Worm (Caenorhabditis elegans) whole organism, midembryonic: ENCODE results near the gene F02E11.3.

Experiments used
- T22C8.4 ChIP-seq: fragments of 200-800 bp; sonication (Bioruptor generic); IDR thresholded peaks from 2 replicates; pipeline ENCODE4 v1.3.6; 2022; ENCODE audit warnings: missing genetic modification characterization, missing compliant biosample characterization
- cog-1 ChIP-seq: sonication (generic microtip); optimal IDR thresholded peaks from 2 replicates; lab custom pipeline; 2016; ENCODE audit warnings: missing genetic modification characterization, missing compliant biosample characterization
- flt-1 ChIP-seq: fragments of 200-800 bp; sonication (Bioruptor generic); IDR thresholded peaks from 2 replicates; pipeline ENCODE4 v1.3.6; 2022; ENCODE audit warnings: missing genetic modification characterization, missing compliant biosample characterization
- klf-2 ChIP-seq: fragments of 200-800 bp; sonication (Bioruptor generic); conservative IDR thresholded peaks from 2 replicates; pipeline ENCODE4 v1.3.6; 2022; ENCODE audit warnings: missing genetic modification reagents, missing genetic modification characterization, missing compliant biosample characterization
- med-1 ChIP-seq: sonication (generic microtip); optimal IDR thresholded peaks from 2 replicates; lab custom pipeline; 2017; ENCODE audit warnings: missing genetic modification characterization, mild to moderate bottlenecking, missing compliant biosample characterization, antibody characterized with exemption, missing genetic modification reagents; ENCODE audit not compliant: insufficient read depth
- ref-1 ChIP-seq: fragments of 200-800 bp; sonication (Bioruptor generic); conservative IDR thresholded peaks from 2 replicates; pipeline ENCODE4 v1.3.6; 2022; ENCODE audit warnings: missing genetic modification reagents, missing genetic modification characterization, missing compliant biosample characterization
- tab-1 ChIP-seq: fragments of 200-800 bp; sonication (Bioruptor generic); IDR thresholded peaks from 2 replicates; pipeline ENCODE4 v1.3.6; 2022; ENCODE audit warnings: missing genetic modification characterization, missing compliant biosample characterization
- ztf-23 ChIP-seq: fragments of 200-800 bp; sonication (Bioruptor generic); IDR thresholded peaks from 2 replicates; pipeline ENCODE4 v1.3.6; 2022; ENCODE audit warnings: missing genetic modification reagents, missing genetic modification characterization, missing compliant biosample characterization

- TF ChIP-seq med-1 (GFP tag; lab: Kevin White, UChicago) = no peak
- no peak for TF ChIP-seq tab-1 (GFP tag; lab: Robert Waterston, UW)
- TF ChIP-seq T22C8.4 (GFP tag; lab: Robert Waterston, UW) = no peak
- TF ChIP-seq cog-1 (tag; lab: Kevin White, UChicago) = no peak
- TF ChIP-seq flt-1 (GFP tag; lab: Robert Waterston, UW) = no peak
- TF ChIP-seq klf-2 = no peak
- no peak for TF ChIP-seq ref-1 (GFP tag; lab: Robert Waterston, UW)
- TF ChIP-seq ztf-23 = no peak
Measured at ce11 chrII:3240207-3240606, 34.6 kb downstream of the F02E11.3 start, which contains the start of gene C17F4.3.
